Fruit fly (Drosophila melanogaster): ENCODE measurements around the gene Trx2.

Gene Trx2

dm6 chr2L:9569588-9570434 is 43.2 kb upstream of the Trx2 start (continued):
- TF ChIP-seq CG9215 (GFP tag; IDR thresholded peaks at IDR 0.05) (peak; percentile 91), Fer3 (tag; optimal IDR thresholded peaks at IDR 0.05) (peak; percentile 96), Oli (tag; optimal IDR thresholded peaks at IDR 0.05) (peak; percentile 98), Fer1 (GFP tag; optimal IDR thresholded peaks at IDR 0.05) (peak; percentile 97), Kr (GFP tag; optimal IDR thresholded peaks at IDR 0.05) (peak; percentile 85), phol (tag; optimal IDR thresholded peaks at IDR 0.05) (peak; percentile 96), CG6813 (GFP tag; optimal IDR thresholded peaks at IDR 0.05) (peak; percentile 94), CG2875 (GFP tag; optimal IDR thresholded peaks at IDR 0.05) (peak; percentile 96), ara (GFP tag; IDR thresholded peaks at IDR 0.05) (peak; percentile 81), da (GFP tag; optimal IDR thresholded peaks at IDR 0.05) (peak; percentile 21), Taf1 (GFP tag; IDR thresholded peaks at IDR 0.05) (peak; percentile 82), CG8478 (optimal IDR thresholded peaks at IDR 0.05) (no peak), Chrac-16 (GFP tag; optimal IDR thresholded peaks at IDR 0.05) (peak; percentile 95), Vsx1 (GFP tag; optimal IDR thresholded peaks at IDR 0.05) (peak; percentile 93), pzg (GFP tag; optimal IDR thresholded peaks at IDR 0.05) (no peak), Nf-YA (GFP tag; IDR thresholded peaks at IDR 0.05) (peak; percentile 72), CG3281 (GFP tag; optimal IDR thresholded peaks at IDR 0.05) (peak; percentile 98), lab (GFP tag; optimal IDR thresholded peaks at IDR 0.05) (peak; percentile 98), CG1529 (GFP tag; optimal IDR thresholded peaks at IDR 0.05) (peak; percentile 91), Dek (tag; optimal IDR thresholded peaks at IDR 0.05) (peak; percentile 94), pnt (GFP tag; optimal IDR thresholded peaks at IDR 0.05) (peak; percentile 58), HLH4C (GFP tag; IDR thresholded peaks at IDR 0.05; ENCODE audit: partially characterized antibody) (no peak; the same call in 2 of the 3 replicates), Adf1 (GFP tag; IDR thresholded peaks at IDR 0.05) (peak; percentile 45; the same call in 1 of the 2 replicates), ems (GFP tag; optimal IDR thresholded peaks at IDR 0.05) (peak; percentile 89), pita (GFP tag; optimal IDR thresholded peaks at IDR 0.05) (no peak), CG8765 (GFP tag; IDR thresholded peaks at IDR 0.05) (peak; percentile 76)

- TF ChIP-seq CG18476 (GFP tag; optimal IDR thresholded peaks at IDR 0.05) (no peak), dmrt99B (tag; optimal IDR thresholded peaks at IDR 0.05) (peak; percentile 37), CG15514 (GFP tag; optimal IDR thresholded peaks at IDR 0.05) (peak; percentile 6), CG6654 (GFP tag; optimal IDR thresholded peaks at IDR 0.05) (no peak), sd (tag; optimal IDR thresholded peaks at IDR 0.05) (peak; percentile 59), CG13296 (GFP tag; optimal IDR thresholded peaks at IDR 0.05) (peak; percentile 68), CG34422 (GFP tag; IDR thresholded peaks at IDR 0.05) (peak; percentile 12; the same call in 1 of the 3 replicates), CG11696 (GFP tag; IDR thresholded peaks at IDR 0.05) (no peak), CG17359 (tag; optimal IDR thresholded peaks at IDR 0.05) (peak; percentile 54), CG3995 (GFP tag; optimal IDR thresholded peaks at IDR 0.05) (no peak), Opbp (GFP tag; IDR thresholded peaks at IDR 0.05; ENCODE audit: partially characterized antibody) (no peak), sob (GFP tag; IDR thresholded peaks at IDR 0.05) (peak; percentile 53), CG32532 (GFP tag; IDR thresholded peaks at IDR 0.05) (no peak), Awh (GFP tag; IDR thresholded peaks at IDR 0.05) (peak; percentile 36; the same call in 1 of the 2 replicates), CG15601 (tag; optimal IDR thresholded peaks at IDR 0.05) (peak; percentile 17), CG1602 (GFP tag; optimal IDR thresholded peaks at IDR 0.05) (no peak), Trl (optimal IDR thresholded peaks at IDR 0.05) (peak in 1 of 2 experiments; percentile 7), Trl (GFP tag; optimal IDR thresholded peaks at IDR 0.05) (no peak), CG5180 (GFP tag; optimal IDR thresholded peaks at IDR 0.05) (peak; percentile 73), CG6813 (GFP tag; optimal IDR thresholded peaks at IDR 0.05) (peak; percentile 49), scrt (GFP tag; optimal IDR thresholded peaks at IDR 0.05) (no peak), prd (optimal IDR thresholded peaks at IDR 0.05) (no peak), prd (GFP tag; IDR thresholded peaks at IDR 0.05) (0 out of 3 replicates have a peak, but pooled peaks have one; percentile 6), CG8388 (GFP tag; optimal IDR thresholded peaks at IDR 0.05) (no peak)
These were observed 42.2 kb upstream of the Trx2 start for dm6 chr2L:9570673-9571193.
